Fruit fly (Drosophila melanogaster) whole organism, embryonic: Measurements from ENCODE around the gene Mkp3.

Experiments used
- Abd-B ChIP-seq: fragments of 200-800 bp; sonication (Bioruptor generic); optimal IDR thresholded peaks from 2 replicates; lab custom pipeline; 2018; ENCODE audit warnings: missing biosample characterization, mild to moderate bottlenecking, missing genetic modification characterization, moderate library complexity
- CG10979 ChIP-seq: fragments of 200-800 bp; sonication (Bioruptor generic); optimal IDR thresholded peaks from 2 replicates; lab custom pipeline; 2018; ENCODE audit warnings: missing biosample characterization, mild to moderate bottlenecking, missing genetic modification characterization, moderate library complexity
- CG12744 ChIP-seq: fragments of 200-800 bp; sonication (Bioruptor generic); optimal IDR thresholded peaks from 2 replicates; lab custom pipeline; 2016; ENCODE audit warnings: missing biosample characterization, missing genetic modification characterization
- CG13894 ChIP-seq: fragments of 200-800 bp; sonication (Bioruptor generic); optimal IDR thresholded peaks from 3 replicates; lab custom pipeline; 2018; ENCODE audit warnings: missing biosample characterization, mild to moderate bottlenecking, missing genetic modification characterization, moderate library complexity
- CG15073 ChIP-seq: fragments of 200-800 bp; sonication (Bioruptor generic); optimal IDR thresholded peaks from 2 replicates; lab custom pipeline; 2016; ENCODE audit warnings: missing biosample characterization, missing genetic modification characterization
- CG15514 ChIP-seq: fragments of 200-800 bp; sonication (Bioruptor generic); optimal IDR thresholded peaks from 3 replicates; lab custom pipeline; 2017; ENCODE audit warnings: missing biosample characterization, missing genetic modification characterization, mild to moderate bottlenecking, moderate library complexity, missing genetic modification reagents
- CG16813 ChIP-seq: fragments of 200-800 bp; sonication (Bioruptor generic); IDR thresholded peaks from 3 replicates; pipeline ENCODE4 v1.3.6; 2022; ENCODE audit warnings: missing biosample characterization, missing genetic modification characterization; ENCODE audit not compliant: partially characterized antibody
- CG17328 ChIP-seq: fragments of 200-800 bp; sonication (Bioruptor generic); IDR thresholded peaks from 2 replicates; pipeline ENCODE4 v1.3.6; 2022; ENCODE audit warnings: missing biosample characterization, missing genetic modification characterization
- CG18262 ChIP-seq: fragments of 200-800 bp; optimal IDR thresholded peaks from 3 replicates; lab custom pipeline; 2019; ENCODE audit warnings: missing biosample characterization, mild to moderate bottlenecking, missing genetic modification characterization, moderate library complexity
- CG1832 ChIP-seq: fragments of 200-800 bp; sonication (Bioruptor generic); optimal IDR thresholded peaks from 2 replicates; lab custom pipeline; 2017; ENCODE audit warnings: missing biosample characterization, mild to moderate bottlenecking, missing genetic modification characterization, inconsistent platforms
- CG2199 ChIP-seq: fragments of 200-800 bp; sonication (Bioruptor generic); IDR thresholded peaks from 3 replicates; pipeline ENCODE4 v1.3.6; 2022; ENCODE audit warnings: missing biosample characterization, missing genetic modification characterization
- CG33213 ChIP-seq: fragments of 200-800 bp; sonication (Bioruptor generic); optimal IDR thresholded peaks from 3 replicates; lab custom pipeline; 2016; ENCODE audit warnings: missing biosample characterization, missing genetic modification characterization
- CG3726 ChIP-seq: fragments of 200-800 bp; sonication (Bioruptor generic); IDR thresholded peaks from 3 replicates; pipeline ENCODE4, ENCODE4 v1.3.6; 2022; ENCODE audit warnings: missing biosample characterization, missing genetic modification characterization
- CG4424 ChIP-seq: fragments of 200-800 bp; sonication (Bioruptor generic); optimal IDR thresholded peaks from 3 replicates; lab custom pipeline; 2016; ENCODE audit warnings: missing biosample characterization, missing genetic modification characterization
- CG6791 ChIP-seq: fragments of 200-800 bp; sonication (Bioruptor generic); IDR thresholded peaks from 3 replicates; pipeline ENCODE4 v1.3.6; 2022; ENCODE audit warnings: missing biosample characterization, missing genetic modification characterization; ENCODE audit not compliant: partially characterized antibody
- CG7372 ChIP-seq: fragments of 200-800 bp; sonication (Bioruptor generic); IDR thresholded peaks from 2 replicates; pipeline ENCODE4 v1.3.6; 2022; ENCODE audit warnings: missing biosample characterization, missing genetic modification characterization
- CG7987 ChIP-seq: fragments of 200-800 bp; sonication (Bioruptor generic); optimal IDR thresholded peaks from 2 replicates; lab custom pipeline; 2018; ENCODE audit warnings: missing biosample characterization, mild to moderate bottlenecking, missing genetic modification characterization, moderate library complexity
- CG8281 ChIP-seq: fragments of 200-800 bp; sonication (Bioruptor generic); optimal IDR thresholded peaks from 2 replicates; lab custom pipeline; 2018; ENCODE audit warnings: missing biosample characterization, mild to moderate bottlenecking, missing genetic modification characterization, moderate library complexity
- CG8944 ChIP-seq: fragments of 200-800 bp; sonication (Bioruptor generic); optimal IDR thresholded peaks from 3 replicates; lab custom pipeline; 2016; ENCODE audit warnings: missing biosample characterization, missing genetic modification characterization
- CG9215 ChIP-seq: fragments of 200-800 bp; sonication (Bioruptor generic); IDR thresholded peaks from 2 replicates; pipeline ENCODE4 v1.3.6; 2022; ENCODE audit warnings: missing biosample characterization, missing genetic modification characterization
- Dek ChIP-seq: fragments of 200-800 bp; sonication (Bioruptor generic); optimal IDR thresholded peaks from 3 replicates; lab custom pipeline; 2019; ENCODE audit warnings: missing biosample characterization, mild to moderate bottlenecking, missing genetic modification characterization, moderate library complexity
- Gsc ChIP-seq: fragments of 200-800 bp; sonication (Bioruptor generic); IDR thresholded peaks from 2 replicates; pipeline ENCODE4 v1.3.6; 2022; ENCODE audit warnings: missing biosample characterization, missing genetic modification characterization
- H15 ChIP-seq: fragments of 200-800 bp; sonication (Bioruptor generic); IDR thresholded peaks from 3 replicates; pipeline ENCODE4 v1.3.6; 2022; ENCODE audit warnings: missing biosample characterization, missing genetic modification characterization
- Meics ChIP-seq: fragments of 200-800 bp; sonication (Bioruptor generic); optimal IDR thresholded peaks from 2 replicates; lab custom pipeline; 2017; ENCODE audit warnings: missing biosample characterization, mild to moderate bottlenecking, missing genetic modification characterization
- Ssrp ChIP-seq: fragments of 200-800 bp; sonication (Bioruptor generic); optimal IDR thresholded peaks from 2 replicates; lab custom pipeline; 2018; ENCODE audit warnings: missing biosample characterization, mild to moderate bottlenecking, missing genetic modification characterization, moderate library complexity
- abd-A ChIP-seq: fragments of 200-800 bp; sonication (Bioruptor generic); optimal IDR thresholded peaks from 3 replicates; lab custom pipeline; 2019; ENCODE audit warnings: missing biosample characterization, mild to moderate bottlenecking, missing genetic modification characterization, moderate library complexity
- cg ChIP-seq: fragments of 200-800 bp; sonication (Bioruptor generic); optimal IDR thresholded peaks from 3 replicates; lab custom pipeline; 2019; ENCODE audit warnings: missing biosample characterization, mild to moderate bottlenecking, missing genetic modification characterization, moderate library complexity
- chm ChIP-seq: fragments of 200-800 bp; sonication (Bioruptor generic); IDR thresholded peaks from 2 replicates; pipeline ENCODE4 v1.3.6; 2022; ENCODE audit warnings: missing biosample characterization, missing genetic modification characterization
- dan ChIP-seq: fragments of 200-800 bp; sonication (Bioruptor generic); IDR thresholded peaks from 2 replicates; pipeline ENCODE4 v1.3.6; 2022; ENCODE audit warnings: missing biosample characterization, missing genetic modification characterization
- ems ChIP-seq: fragments of 200-800 bp; sonication (Bioruptor generic); optimal IDR thresholded peaks from 3 replicates; lab custom pipeline; 2016; ENCODE audit warnings: missing biosample characterization, missing genetic modification characterization
- eve ChIP-seq, 2 experiments: fragments of >200 bp; optimal IDR thresholded peaks; 2 replicates each; lab custom pipeline; 2017; ENCODE audit warnings: missing biosample characterization in 2 of 2, missing genetic modification characterization in 2 of 2
- grn ChIP-seq: fragments of 200-800 bp; sonication (Bioruptor generic); optimal IDR thresholded peaks from 3 replicates; lab custom pipeline; 2017; ENCODE audit warnings: missing biosample characterization, missing genetic modification characterization
- h ChIP-seq: fragments of >200 bp; optimal IDR thresholded peaks from 2 replicates; lab custom pipeline; 2017
- kay ChIP-seq: fragments of 200-800 bp; sonication (Bioruptor generic); optimal IDR thresholded peaks from 2 replicates; lab custom pipeline; 2016; ENCODE audit warnings: missing biosample characterization, missing genetic modification characterization
- kni ChIP-seq: fragments of 200-800 bp; sonication (Bioruptor generic); optimal IDR thresholded peaks from 3 replicates; lab custom pipeline; 2017; ENCODE audit warnings: mild to moderate bottlenecking, missing biosample characterization, missing genetic modification reagents, missing genetic modification characterization
- lmd ChIP-seq: fragments of 200-800 bp; sonication (Bioruptor generic); IDR thresholded peaks from 2 replicates; pipeline ENCODE4 v1.3.6; 2022; ENCODE audit warnings: missing biosample characterization, missing genetic modification characterization
- otp ChIP-seq: fragments of 200-800 bp; sonication (Bioruptor generic); IDR thresholded peaks from 3 replicates; pipeline ENCODE4, ENCODE4 v1.3.6; 2022; ENCODE audit warnings: missing biosample characterization, missing genetic modification characterization
- p53 ChIP-seq: fragments of 200-800 bp; sonication (Bioruptor generic); optimal IDR thresholded peaks from 2 replicates; lab custom pipeline; 2016; ENCODE audit warnings: missing biosample characterization, missing genetic modification characterization
- pan ChIP-seq, 4 experiments: fragments of >200 bp in 3 of 4; fragments of 200-800 bp in 1 of 4; sonication (Bioruptor generic) in 1 of 4; optimal IDR thresholded peaks in 3 of 4; IDR thresholded peaks in 1 of 4; 2 replicates each; pipeline versions ENCODE4 v1.3.6 to Lab custom; 2017 to 2022; ENCODE audit warnings: missing biosample characterization in 2 of 4, missing genetic modification characterization in 2 of 4, mixed read lengths in 1 of 4
- sens ChIP-seq: fragments of 200-800 bp; sonication (Bioruptor generic); peaks from one replicate; lab custom pipeline; 2016; ENCODE audit warnings: missing biosample characterization, missing genetic modification characterization
- so ChIP-seq: fragments of 200-800 bp; sonication (Bioruptor generic); IDR thresholded peaks from 3 replicates; pipeline ENCODE4 v1.3.6; 2022; ENCODE audit warnings: missing biosample characterization, missing genetic modification characterization
- vnd ChIP-seq: fragments of 200-800 bp; sonication (Bioruptor generic); IDR thresholded peaks from 3 replicates; pipeline ENCODE4 v1.3.6; 2022; ENCODE audit warnings: missing biosample characterization, missing genetic modification characterization; ENCODE audit not compliant: partially characterized antibody
- z ChIP-seq: fragments of 200-800 bp; sonication (Bioruptor generic); IDR thresholded peaks from 3 replicates; pipeline ENCODE4 v1.3.6; 2022; ENCODE audit warnings: missing biosample characterization, missing genetic modification characterization
- zen2 ChIP-seq: fragments of 200-800 bp; sonication (Bioruptor generic); IDR thresholded peaks from 3 replicates; pipeline ENCODE4 v1.3.6; 2022; ENCODE audit warnings: missing biosample characterization, missing genetic modification characterization; ENCODE audit not compliant: partially characterized antibody
- zf30C ChIP-seq: fragments of 200-800 bp; sonication (Bioruptor generic); optimal IDR thresholded peaks from 3 replicates; lab custom pipeline; 2018; ENCODE audit warnings: missing biosample characterization, mild to moderate bottlenecking, missing genetic modification characterization

Mkp3 gene

DNA sequence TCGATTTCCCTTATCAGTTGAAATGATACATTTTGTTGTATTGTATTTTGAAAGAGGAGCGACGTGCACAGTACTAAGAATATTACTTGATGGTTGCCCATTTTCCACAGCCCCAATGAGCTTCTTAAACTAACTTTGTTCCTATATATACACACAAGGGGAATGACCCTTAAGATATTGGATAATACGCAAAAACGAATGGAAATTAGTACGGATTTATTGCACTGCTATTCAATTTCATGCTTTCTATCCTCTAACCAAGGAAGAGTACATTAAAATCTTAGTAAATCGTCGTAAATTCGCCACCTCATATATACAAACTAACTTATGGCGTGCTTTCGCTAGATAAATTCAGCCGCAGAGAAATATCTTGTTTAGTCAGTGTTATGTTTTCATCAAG lies 34.3 kb downstream of the Mkp3 start, which contains the start of gene Acp76A:
Acp76A (minus strand) TSS at position 101 of the 400 bp plus-strand sequence.
- TF ChIP-seq sens (GFP tag; lab: Kevin White, UChicago) (peak; percentile 56), CG7987 (GFP tag; lab: Kevin White, UChicago) (no peak), CG8944 (GFP tag; lab: Kevin White, UChicago) (no peak)

DNA sequence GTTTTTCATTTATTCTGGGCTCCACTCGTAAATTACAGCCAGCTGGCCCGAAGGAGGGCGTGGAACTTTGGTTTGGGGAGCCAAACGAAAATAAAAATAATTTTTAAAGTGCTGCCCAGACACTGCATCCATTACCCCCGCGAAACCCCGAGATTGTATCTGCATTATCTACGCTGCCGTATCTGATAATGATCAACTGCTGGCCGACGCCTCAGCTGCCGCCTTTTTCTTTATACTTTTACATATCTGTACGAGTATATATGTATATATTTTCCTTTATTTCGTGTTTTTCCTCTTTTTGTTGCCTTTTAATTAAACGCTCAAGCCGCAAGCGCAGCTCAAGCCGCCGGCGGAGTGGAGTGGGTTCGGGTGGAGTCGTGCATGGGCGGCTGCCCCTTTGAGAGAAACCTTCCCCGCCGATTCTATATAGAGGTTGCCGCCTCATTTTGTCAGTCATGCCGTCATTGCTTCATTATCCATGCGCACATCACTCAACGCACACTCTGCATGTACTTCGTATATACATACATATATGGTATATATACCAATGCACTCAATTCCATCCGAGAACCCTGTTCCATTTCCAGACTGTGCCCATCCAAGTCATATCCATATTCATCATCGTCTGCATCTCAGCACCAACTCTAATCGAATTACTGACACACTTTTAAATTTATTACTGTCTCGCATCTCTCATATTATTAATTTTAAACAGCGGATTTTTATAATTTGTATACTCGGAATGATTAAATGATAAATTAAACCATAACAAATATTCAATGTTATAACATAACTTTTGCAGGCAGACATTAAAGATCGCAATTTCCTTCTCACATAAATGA lies 36.3 kb downstream of the Mkp3 start:
- TF ChIP-seq kni, result peak; percentile 5
- 0 out of 3 replicates have a peak, but pooled peaks have one; percentile 20 for TF ChIP-seq so (GFP tag; lab: Robert Waterston, UW)
- TF ChIP-seq z (GFP tag; lab: Robert Waterston, UW), result peak; percentile 86
- peak; percentile 86 for TF ChIP-seq grn (GFP tag; lab: Kevin White, UChicago)
- TF ChIP-seq CG2199 (GFP tag; lab: Robert Waterston, UW), result 0 out of 3 replicates have a peak, but pooled peaks have one; percentile 32
- TF ChIP-seq sens (GFP tag; lab: Kevin White, UChicago), result peak; percentile 56
- peak; percentile 17 for TF ChIP-seq cg (GFP tag; lab: Kevin White, UChicago)
- TF ChIP-seq chm (GFP tag; lab: Robert Waterston, UW), result no peak
- peak; percentile 95 for TF ChIP-seq CG8281 (tag; lab: Kevin White, UChicago)
- no peak for TF ChIP-seq p53 (GFP tag; lab: Kevin White, UChicago)

DNA sequence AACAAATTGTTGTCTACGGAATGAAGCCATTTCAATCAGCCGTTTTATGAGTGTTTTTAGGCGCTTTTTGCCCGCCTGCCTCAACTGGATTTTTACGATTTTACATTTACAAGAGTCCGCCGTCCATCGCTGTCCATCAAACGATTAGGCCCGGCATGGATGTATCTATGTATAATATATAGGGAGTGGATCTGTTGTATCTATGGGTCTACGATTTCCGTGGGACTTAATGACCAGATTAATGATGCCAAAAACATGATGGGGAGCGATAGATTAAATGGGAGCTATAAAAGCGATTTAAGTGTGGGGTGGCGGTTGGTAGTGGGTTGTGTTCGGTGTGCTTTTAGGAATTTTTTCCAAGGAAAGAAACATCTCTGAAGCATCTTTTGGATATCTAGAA lies 37.5 kb downstream of the Mkp3 start:
- TF ChIP-seq abd-A (tag; lab: Kevin White, UChicago) (peak; percentile 63), dan (no peak), CG16813 (GFP tag; lab: Robert Waterston, UW) (no peak), ems (GFP tag; lab: Kevin White, UChicago) (no peak), CG15073 (no peak), grn (GFP tag; lab: Kevin White, UChicago) (peak; percentile 56), CG9215 (GFP tag; lab: Robert Waterston, UW) (no peak), CG33213 (no peak), CG15514 (GFP tag; lab: Kevin White, UChicago) (no peak), otp (GFP tag; lab: Robert Waterston, UW) (no peak), CG1832 (GFP tag; lab: Kevin White, UChicago) (no peak), lmd (no peak), CG13894 (peak; percentile 100), CG3726 (no peak), CG12744 (GFP tag; lab: Kevin White, UChicago) (no peak), zen2 (GFP tag; lab: Robert Waterston, UW) (no peak), H15 (GFP tag; lab: Robert Waterston, UW) (no peak), zf30C (GFP tag; lab: Kevin White, UChicago) (no peak), pan (optimal IDR thresholded peaks at IDR 0.05; lab: Kevin White, UChicago) (no peak), pan (GFP tag; optimal IDR thresholded peaks at IDR 0.05 in 1 of 2, IDR thresholded peaks at IDR 0.05 in 1 of 2) (no peak), CG7372 (GFP tag; lab: Robert Waterston, UW) (no peak), CG6791 (GFP tag; lab: Robert Waterston, UW) (no peak), eve (GFP tag; optimal IDR thresholded peaks at IDR 0.05; lab: Kevin White, UChicago) (peak in 1 of 2 experiments; percentile 65), CG10979 (tag; lab: Kevin White, UChicago) (no peak), CG4424 (GFP tag; lab: Kevin White, UChicago) (no peak), Ssrp (tag; lab: Kevin White, UChicago) (no peak), Gsc (GFP tag; lab: Robert Waterston, UW) (no peak), Abd-B (GFP tag; lab: Kevin White, UChicago) (peak; percentile 12), CG17328 (GFP tag; lab: Robert Waterston, UW) (no peak), CG18262 (tag; lab: Kevin White, UChicago) (no peak), kay (no peak), Dek (tag; lab: Kevin White, UChicago) (no peak), vnd (GFP tag; lab: Robert Waterston, UW) (no peak), h (lab: Kevin White, UChicago) (no peak), Meics (GFP tag; lab: Kevin White, UChicago) (no peak)
